Worm (Caenorhabditis elegans) whole organism, late embryonic: ENCODE results near the gene sfxn-1.1.

Source experiments
- ama-1 ChIP-seq: fragments of 150-350 bp; optimal IDR thresholded peaks from 2 replicates; lab custom pipeline; 2014
- fax-1 ChIP-seq: sonication (generic microtip); optimal IDR thresholded peaks from 2 replicates; lab custom pipeline; 2016; ENCODE audit warnings: missing genotype, missing genetic modification characterization, missing compliant biosample characterization
- hlh-30 ChIP-seq: sonication (generic microtip); optimal IDR thresholded peaks from 2 replicates; lab custom pipeline; 2017; ENCODE audit warnings: antibody characterized with exemption, missing genetic modification characterization, missing compliant biosample characterization; ENCODE audit not compliant: insufficient read depth
- npax-4 ChIP-seq: sonication (generic microtip); optimal IDR thresholded peaks from 2 replicates; lab custom pipeline; 2016; ENCODE audit warnings: missing genetic modification characterization, missing compliant biosample characterization
- pqm-1 ChIP-seq: sonication (generic microtip); optimal IDR thresholded peaks from 2 replicates; lab custom pipeline; 2016; ENCODE audit warnings: missing genetic modification characterization, missing compliant biosample characterization
- ref-2 ChIP-seq: sonication (generic microtip); optimal IDR thresholded peaks from 2 replicates; lab custom pipeline; 2016; ENCODE audit warnings: missing genetic modification characterization, missing compliant biosample characterization
- tbx-2 ChIP-seq: sonication (generic microtip); optimal IDR thresholded peaks from 2 replicates; lab custom pipeline; 2016; ENCODE audit warnings: missing genetic modification characterization, missing compliant biosample characterization
- unc-3 ChIP-seq, 2 experiments: fragments of 200-800 bp in 1 of 2; sonication (Bioruptor generic) in 1 of 2; sonication (generic microtip) in 1 of 2; conservative IDR thresholded peaks in 1 of 2; optimal IDR thresholded peaks in 1 of 2; 2 replicates each; pipeline versions ENCODE4 v1.3.6 to Lab custom; 2016 to 2022; ENCODE audit warnings: missing compliant biosample characterization in 2 of 2, missing genetic modification characterization in 2 of 2, missing genetic modification reagents in 1 of 2

DNA sequence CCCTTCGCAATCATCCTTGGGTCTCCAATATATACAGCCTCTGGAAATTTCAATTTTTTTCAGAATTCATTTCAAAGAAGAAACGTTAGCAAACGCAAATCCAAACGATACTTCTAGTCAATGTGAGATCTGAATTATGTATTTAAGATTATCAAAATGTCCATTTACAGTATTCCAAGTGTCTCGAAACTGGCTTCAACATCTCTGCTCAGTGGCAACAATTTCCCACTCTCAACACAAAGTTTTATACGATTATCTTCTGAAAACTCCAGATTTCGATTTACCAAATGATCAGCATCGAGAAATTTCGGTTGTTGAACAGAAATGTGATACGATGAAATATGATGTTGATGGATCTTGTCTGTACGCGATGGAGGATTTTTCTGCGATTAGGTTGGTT lies 37.9 kb upstream of the sfxn-1.1 start:
- no peak for TF ChIP-seq tbx-2 (tag; lab: Kevin White, UChicago)
- no peak for TF ChIP-seq unc-3 (GFP tag; conservative IDR thresholded peaks at IDR 0.05; lab: Robert Waterston, UW)
- TF ChIP-seq unc-3 (tag; optimal IDR thresholded peaks at IDR 0.05; lab: Kevin White, UChicago): no peak
- no peak for TF ChIP-seq hlh-30 (tag; lab: Kevin White, UChicago)
- no peak for TF ChIP-seq pqm-1 (tag; lab: Kevin White, UChicago)
- TF ChIP-seq ref-2: no peak
- no peak for TF ChIP-seq npax-4 (tag; lab: Kevin White, UChicago)
- no peak for TF ChIP-seq ama-1
- no peak for TF ChIP-seq fax-1 (tag; lab: Kevin White, UChicago)
